Worm (Caenorhabditis elegans): ENCODE results near the gene F36H12.10.

DNA sequence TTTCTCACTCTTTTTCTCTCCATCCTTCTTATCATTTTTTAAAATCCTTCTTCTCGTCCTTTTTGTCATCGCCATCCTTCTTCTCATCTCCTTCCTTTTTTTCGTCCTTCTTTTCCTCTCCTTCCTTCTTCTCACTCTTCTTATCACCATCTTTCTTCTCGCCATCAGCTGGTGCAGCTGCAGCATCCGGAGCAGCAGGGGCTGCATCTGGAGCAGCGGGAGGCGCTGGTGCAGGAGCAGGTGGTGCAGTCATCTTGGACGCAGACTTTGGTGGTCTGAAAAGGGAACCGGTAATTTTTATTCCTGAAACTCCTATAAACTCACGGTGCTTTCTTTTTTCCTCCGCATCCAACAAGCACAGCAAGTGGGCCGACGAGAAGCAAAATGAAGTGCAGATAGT is 32.9 kb downstream of the F36H12.10 start:
- no peak for TF ChIP-seq nhr-102 (tag; optimal IDR thresholded peaks at IDR 0.05)
- TF ChIP-seq F44E2.7 (GFP tag; IDR thresholded peaks at IDR 0.05), result no peak
- TF ChIP-seq nhr-76 (tag; optimal IDR thresholded peaks at IDR 0.05), result no peak
- no peak for TF ChIP-seq R02D3.7 (tag; optimal IDR thresholded peaks at IDR 0.05)
- TF ChIP-seq lsy-2 (tag; optimal IDR thresholded peaks at IDR 0.05), result no peak
- no peak for TF ChIP-seq ceh-28 (tag; optimal IDR thresholded peaks at IDR 0.05)
- no peak for TF ChIP-seq unc-39 (tag; optimal IDR thresholded peaks at IDR 0.05)
- no peak for TF ChIP-seq F37D6.2 (tag; optimal IDR thresholded peaks at IDR 0.05)
- no peak for TF ChIP-seq nhr-77 (tag; optimal IDR thresholded peaks at IDR 0.05)
- TF ChIP-seq dve-1 (tag; optimal IDR thresholded peaks at IDR 0.05; ENCODE audit: insufficient read depth), result no peak
- no peak for TF ChIP-seq gei-8 (GFP tag; optimal IDR thresholded peaks at IDR 0.05)
- no peak for TF ChIP-seq snpc-4 (tag; optimal IDR thresholded peaks at IDR 0.05)

All from whole organism, L4 larva.